Worm (Caenorhabditis elegans): ENCODE results near the gene R08F11.7.

- no peak for TF ChIP-seq lin-13 (tag; optimal IDR thresholded peaks at IDR 0.05)
- no peak for TF ChIP-seq zip-8 (tag; optimal IDR thresholded peaks at IDR 0.05)
Observed at ce11 chrV:3790424-3790823, 554 bp downstream of the R08F11.7 start.
